Fruit fly (Drosophila melanogaster): ENCODE results near the gene Hexo1.

Hexo1 gene

DNA sequence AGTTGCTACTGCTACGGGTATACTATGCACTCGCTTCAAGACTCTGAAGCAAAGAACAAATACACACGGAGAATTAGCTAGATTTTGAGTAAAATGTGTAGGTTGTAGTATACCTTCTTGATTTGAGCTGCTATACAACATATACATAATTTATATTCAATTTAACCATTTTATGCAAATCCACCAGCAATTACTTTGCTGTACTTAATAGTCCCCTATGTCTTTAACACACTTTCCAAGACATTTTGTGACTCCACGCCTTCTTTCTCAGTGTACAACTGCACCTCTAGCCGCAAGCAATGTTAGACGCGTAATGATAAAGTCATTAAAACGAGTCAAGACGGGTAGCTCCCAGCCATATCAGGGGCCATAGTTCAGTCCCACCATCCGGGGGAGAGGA is 48.1 kb downstream of the Hexo1 start:
- TF ChIP-seq CG11294 (GFP tag; IDR thresholded peaks at IDR 0.05) (0 out of 2 replicates have a peak, but pooled peaks have one; percentile 26), esn (GFP tag; optimal IDR thresholded peaks at IDR 0.05) (no peak), Ets96B (tag; optimal IDR thresholded peaks at IDR 0.05) (peak; percentile 46), pdm3 (GFP tag; optimal IDR thresholded peaks at IDR 0.05) (peak; percentile 14), topi (GFP tag; optimal IDR thresholded peaks at IDR 0.05) (no peak), CG3919 (GFP tag; optimal IDR thresholded peaks at IDR 0.05) (peak; percentile 31), vri (GFP tag; optimal IDR thresholded peaks at IDR 0.05) (no peak), spab (GFP tag; optimal IDR thresholded peaks at IDR 0.05) (peak; percentile 57), CG8632 (GFP tag; optimal IDR thresholded peaks at IDR 0.05) (no peak), dsx (GFP tag; optimal IDR thresholded peaks at IDR 0.05; ENCODE audit: poor library complexity, severe bottlenecking) (no peak), lz (GFP tag; optimal IDR thresholded peaks at IDR 0.05) (no peak), Eip75B (GFP tag; optimal IDR thresholded peaks at IDR 0.05) (no peak), CG6163 (GFP tag; IDR thresholded peaks at IDR 0.05) (peak; percentile 47; the same call in 2 of the 3 replicates), Hr38 (GFP tag; optimal IDR thresholded peaks at IDR 0.05) (no peak), Hr4 (GFP tag; optimal IDR thresholded peaks at IDR 0.05) (peak; percentile 10), Gug (GFP tag; IDR thresholded peaks at IDR 0.05) (peak; percentile 34; the same call in 1 of the 2 replicates), CG6854 (GFP tag; optimal IDR thresholded peaks at IDR 0.05) (no peak), CG6808 (GFP tag; optimal IDR thresholded peaks at IDR 0.05) (peak; percentile 74), acj6 (GFP tag; optimal IDR thresholded peaks at IDR 0.05) (no peak), CG9139 (GFP tag; optimal IDR thresholded peaks at IDR 0.05) (peak; percentile 46), Met (GFP tag; optimal IDR thresholded peaks at IDR 0.05) (no peak), CG3032 (tag; optimal IDR thresholded peaks at IDR 0.05) (peak; percentile 39), svp (GFP tag) (no peak), Eip78C (GFP tag) (peak; percentile 67), fkh (GFP tag; optimal IDR thresholded peaks at IDR 0.05) (no peak), OdsH (GFP tag; optimal IDR thresholded peaks at IDR 0.05) (no peak), CG1621 (tag; optimal IDR thresholded peaks at IDR 0.05) (no peak), cyc (GFP tag; optimal IDR thresholded peaks at IDR 0.05) (no peak), Ets21C (GFP tag; optimal IDR thresholded peaks at IDR 0.05) (no peak), CG4318 (GFP tag; optimal IDR thresholded peaks at IDR 0.05) (peak; percentile 31), Hr39 (GFP tag; optimal IDR thresholded peaks at IDR 0.05) (no peak), CG10631 (GFP tag; optimal IDR thresholded peaks at IDR 0.05) (no peak), CG31627 (GFP tag; optimal IDR thresholded peaks at IDR 0.05) (no peak), Sox102F (GFP tag; optimal IDR thresholded peaks at IDR 0.05) (no peak), Blimp-1 (GFP tag; optimal IDR thresholded peaks at IDR 0.05) (no peak), Sox15 (GFP tag; optimal IDR thresholded peaks at IDR 0.05) (no peak), CG11902 (GFP tag; optimal IDR thresholded peaks at IDR 0.05) (no peak), fd85E (GFP tag; optimal IDR thresholded peaks at IDR 0.05) (no peak), eg (GFP tag; IDR thresholded peaks at IDR 0.05) (peak; percentile 73), achi (GFP tag; optimal IDR thresholded peaks at IDR 0.05) (no peak), CG8319 (GFP tag; optimal IDR thresholded peaks at IDR 0.05) (no peak), ss (GFP tag; optimal IDR thresholded peaks at IDR 0.05) (peak in 1 of 2 experiments; percentile 10), CG16779 (tag; optimal IDR thresholded peaks at IDR 0.05) (peak; percentile 5), fd59A (GFP tag; optimal IDR thresholded peaks at IDR 0.05) (no peak), dac (GFP tag; optimal IDR thresholded peaks at IDR 0.05) (no peak), CG15336 (GFP tag; IDR thresholded peaks at IDR 0.05) (peak; percentile 74), CG6792 (GFP tag; optimal IDR thresholded peaks at IDR 0.05) (no peak), CG10669 (GFP tag; optimal IDR thresholded peaks at IDR 0.05) (peak; percentile 51), CG11762 (GFP tag; optimal IDR thresholded peaks at IDR 0.05; ENCODE audit: insufficient read depth) (peak; percentile 28), CG8119 (GFP tag; IDR thresholded peaks at IDR 0.05) (peak; percentile 55; the same call in 2 of the 3 replicates), Lpt (GFP tag; optimal IDR thresholded peaks at IDR 0.05) (peak; percentile 11), CG6276 (GFP tag; optimal IDR thresholded peaks at IDR 0.05) (peak; percentile 88), CG7368 (GFP tag; optimal IDR thresholded peaks at IDR 0.05) (peak; percentile 24)

Measured in whole organism, prepupa.